Fruit fly (Drosophila melanogaster) whole organism, embryonic: ENCODE data around the gene CG17982.

Experiments used
- ATbp ChIP-seq: fragments of 200-800 bp; sonication (Bioruptor generic); optimal IDR thresholded peaks from 2 replicates; lab custom pipeline; 2017; ENCODE audit warnings: missing biosample characterization, mild to moderate bottlenecking, missing genetic modification characterization, missing genetic modification reagents
- Antp ChIP-seq: fragments of 200-800 bp; sonication (Bioruptor generic); optimal IDR thresholded peaks from 3 replicates; lab custom pipeline; 2016; ENCODE audit warnings: missing biosample characterization, missing genetic modification characterization
- Atf-2 ChIP-seq: fragments of 200-800 bp; sonication (Bioruptor generic); optimal IDR thresholded peaks from 2 replicates; lab custom pipeline; 2016; ENCODE audit warnings: missing biosample characterization, missing genetic modification characterization
- Atf3 ChIP-seq: fragments of 200-800 bp; sonication (Bioruptor generic); optimal IDR thresholded peaks from 3 replicates; lab custom pipeline; 2016; ENCODE audit warnings: missing biosample characterization, missing genetic modification characterization
- Atf6 ChIP-seq: fragments of 200-800 bp; sonication (Bioruptor generic); IDR thresholded peaks from 2 replicates; pipeline ENCODE4 v1.3.6; 2022; ENCODE audit warnings: missing biosample characterization, missing genetic modification characterization
- Awh ChIP-seq: fragments of 200-800 bp; sonication (Bioruptor generic); IDR thresholded peaks from 2 replicates; pipeline ENCODE4, ENCODE4 v1.3.6; 2022; ENCODE audit warnings: missing biosample characterization, missing genetic modification characterization
- CG10366 ChIP-seq: fragments of 200-800 bp; sonication (Bioruptor generic); IDR thresholded peaks from 2 replicates; pipeline ENCODE4 v1.3.6; 2022; ENCODE audit warnings: missing biosample characterization, missing genetic modification characterization
- CG12104 ChIP-seq: fragments of 200-800 bp; sonication (Bioruptor generic); optimal IDR thresholded peaks from 3 replicates; lab custom pipeline; 2016; ENCODE audit warnings: missing biosample characterization, missing genetic modification characterization
- CG15073 ChIP-seq: fragments of 200-800 bp; sonication (Bioruptor generic); optimal IDR thresholded peaks from 2 replicates; lab custom pipeline; 2016; ENCODE audit warnings: missing biosample characterization, missing genetic modification characterization
- CG16863 ChIP-seq: fragments of 200-800 bp; sonication (Bioruptor generic); optimal IDR thresholded peaks from 3 replicates; lab custom pipeline; 2016; ENCODE audit warnings: missing biosample characterization, missing genetic modification characterization
- CG17328 ChIP-seq: fragments of 200-800 bp; sonication (Bioruptor generic); IDR thresholded peaks from 2 replicates; pipeline ENCODE4 v1.3.6; 2022; ENCODE audit warnings: missing biosample characterization, missing genetic modification characterization
- CG2199 ChIP-seq: fragments of 200-800 bp; sonication (Bioruptor generic); IDR thresholded peaks from 3 replicates; pipeline ENCODE4 v1.3.6; 2022; ENCODE audit warnings: missing biosample characterization, missing genetic modification characterization
- CG2202 ChIP-seq: fragments of 200-800 bp; sonication (Bioruptor generic); optimal IDR thresholded peaks from 2 replicates; lab custom pipeline; 2018; ENCODE audit warnings: missing biosample characterization, mild to moderate bottlenecking, missing genetic modification characterization
- CG32767 ChIP-seq: fragments of 200-800 bp; sonication (Bioruptor generic); IDR thresholded peaks from 2 replicates; pipeline ENCODE4 v1.3.6; 2022; ENCODE audit warnings: missing biosample characterization, missing genetic modification characterization
- CG3281 ChIP-seq: fragments of 200-800 bp; sonication (Bioruptor generic); optimal IDR thresholded peaks from 3 replicates; lab custom pipeline; 2017; ENCODE audit warnings: missing biosample characterization, mild to moderate bottlenecking, missing genetic modification characterization
- CG3407 ChIP-seq: fragments of 200-800 bp; sonication (Bioruptor generic); optimal IDR thresholded peaks from 2 replicates; lab custom pipeline; 2018; ENCODE audit warnings: missing biosample characterization, mild to moderate bottlenecking, missing genetic modification characterization
- CG7839 ChIP-seq: fragments of 200-800 bp; sonication (Bioruptor generic); optimal IDR thresholded peaks from 3 replicates; lab custom pipeline; 2018; ENCODE audit warnings: missing biosample characterization, mild to moderate bottlenecking, missing genetic modification characterization, moderate library complexity
- D ChIP-seq, 2 experiments: fragments of 200-800 bp in 1 of 2; fragments of >200 bp in 1 of 2; sonication (Bioruptor generic) in 1 of 2; optimal IDR thresholded peaks; 2 replicates in 1 of 2; 3 replicates in 1 of 2; lab custom pipeline; 2017; ENCODE audit warnings: mild to moderate bottlenecking in 1 of 2, missing biosample characterization in 1 of 2, missing genetic modification characterization in 1 of 2, missing genetic modification reagents in 1 of 2
- Dfd ChIP-seq, 2 experiments: fragments of >200 bp; optimal IDR thresholded peaks; 2 replicates each; lab custom pipeline; 2017; ENCODE audit warnings: missing biosample characterization in 2 of 2, missing genetic modification characterization in 2 of 2
- Dip2 ChIP-seq: fragments of 200-800 bp; sonication (Bioruptor generic); IDR thresholded peaks from 2 replicates; pipeline ENCODE4 v1.3.6; 2022; ENCODE audit warnings: missing biosample characterization, missing genetic modification characterization
- Dip3 ChIP-seq: fragments of 200-800 bp; sonication (Bioruptor generic); optimal IDR thresholded peaks from 3 replicates; lab custom pipeline; 2016; ENCODE audit warnings: missing biosample characterization, missing genetic modification characterization
- Gsc ChIP-seq: fragments of 200-800 bp; sonication (Bioruptor generic); IDR thresholded peaks from 2 replicates; pipeline ENCODE4 v1.3.6; 2022; ENCODE audit warnings: missing biosample characterization, missing genetic modification characterization
- HLH54F ChIP-seq: fragments of 200-800 bp; sonication (Bioruptor generic); optimal IDR thresholded peaks from 3 replicates; lab custom pipeline; 2016; ENCODE audit warnings: missing biosample characterization, missing genetic modification characterization
- HmgZ ChIP-seq: fragments of 200-800 bp; sonication (Bioruptor generic); optimal IDR thresholded peaks from 2 replicates; lab custom pipeline; 2018; ENCODE audit warnings: missing biosample characterization, mild to moderate bottlenecking, missing genetic modification characterization
- Max ChIP-seq: fragments of 200-800 bp; sonication (Bioruptor generic); optimal IDR thresholded peaks from 2 replicates; lab custom pipeline; 2016; ENCODE audit warnings: missing biosample characterization, mild to moderate bottlenecking, missing genetic modification characterization
- Mes4 ChIP-seq: fragments of 200-800 bp; sonication (Bioruptor generic); optimal IDR thresholded peaks from 2 replicates; lab custom pipeline; 2016; ENCODE audit warnings: missing biosample characterization, missing genetic modification characterization
- Oli ChIP-seq: fragments of 200-800 bp; sonication (Bioruptor generic); optimal IDR thresholded peaks from 2 replicates; lab custom pipeline; 2018; ENCODE audit warnings: missing biosample characterization, mild to moderate bottlenecking, missing genetic modification characterization, moderate library complexity
- Opbp ChIP-seq: fragments of 200-800 bp; sonication (Bioruptor generic); IDR thresholded peaks from 3 replicates; pipeline ENCODE4 v1.3.6; 2022; ENCODE audit warnings: missing biosample characterization, missing genetic modification characterization; ENCODE audit not compliant: partially characterized antibody
- Ptx1 ChIP-seq: fragments of 200-800 bp; sonication (Bioruptor generic); IDR thresholded peaks from 2 replicates; pipeline ENCODE4 v1.3.6; 2022; ENCODE audit warnings: missing biosample characterization, missing genetic modification characterization
- ap ChIP-seq: fragments of 200-800 bp; sonication (Bioruptor generic); IDR thresholded peaks from 2 replicates; pipeline ENCODE4 v1.3.6; 2022; ENCODE audit warnings: missing biosample characterization, missing genetic modification characterization
- chinmo ChIP-seq: fragments of 200-800 bp; sonication (Bioruptor generic); IDR thresholded peaks from 4 replicates; pipeline ENCODE4 v1.3.6; 2022; ENCODE audit warnings: missing biosample characterization, missing genetic modification characterization; ENCODE audit not compliant: partially characterized antibody
- crc ChIP-seq: fragments of 200-800 bp; sonication (Bioruptor generic); optimal IDR thresholded peaks from 2 replicates; lab custom pipeline; 2016; ENCODE audit warnings: missing biosample characterization, missing genetic modification characterization
- dan ChIP-seq: fragments of 200-800 bp; sonication (Bioruptor generic); IDR thresholded peaks from 2 replicates; pipeline ENCODE4 v1.3.6; 2022; ENCODE audit warnings: missing biosample characterization, missing genetic modification characterization
- danr ChIP-seq: fragments of 200-800 bp; sonication (Bioruptor generic); IDR thresholded peaks from 2 replicates; pipeline ENCODE4 v1.3.6; 2022; ENCODE audit warnings: missing biosample characterization, missing genetic modification characterization
- dm ChIP-seq: fragments of 200-800 bp; sonication (Bioruptor generic); optimal IDR thresholded peaks from 3 replicates; lab custom pipeline; 2016; ENCODE audit warnings: missing biosample characterization, missing genetic modification characterization
- exex ChIP-seq: fragments of 200-800 bp; sonication (Bioruptor generic); optimal IDR thresholded peaks from 4 replicates; lab custom pipeline; 2018; ENCODE audit warnings: missing biosample characterization, mild to moderate bottlenecking, missing genetic modification characterization, moderate library complexity
- fd64A ChIP-seq: fragments of 200-800 bp; sonication (Bioruptor generic); optimal IDR thresholded peaks from 3 replicates; lab custom pipeline; 2018; ENCODE audit warnings: missing biosample characterization, mild to moderate bottlenecking, missing genetic modification characterization
- gcm2 ChIP-seq: fragments of 200-800 bp; sonication (Bioruptor generic); optimal IDR thresholded peaks from 2 replicates; lab custom pipeline; 2016; ENCODE audit warnings: missing biosample characterization, missing genetic modification characterization
- hkb ChIP-seq, 2 experiments: fragments of 200-800 bp in 1 of 2; fragments of >200 bp in 1 of 2; sonication (Bioruptor generic) in 1 of 2; IDR thresholded peaks in 1 of 2; optimal IDR thresholded peaks in 1 of 2; 2 replicates each; pipeline versions ENCODE4 v1.3.6 to Lab custom; 2017 to 2022; ENCODE audit warnings: missing biosample characterization in 1 of 2, missing genetic modification characterization in 1 of 2
- kni ChIP-seq: fragments of 200-800 bp; sonication (Bioruptor generic); optimal IDR thresholded peaks from 3 replicates; lab custom pipeline; 2017; ENCODE audit warnings: mild to moderate bottlenecking, missing biosample characterization, missing genetic modification reagents, missing genetic modification characterization
- p53 ChIP-seq: fragments of 200-800 bp; sonication (Bioruptor generic); optimal IDR thresholded peaks from 2 replicates; lab custom pipeline; 2016; ENCODE audit warnings: missing biosample characterization, missing genetic modification characterization
- peb ChIP-seq: fragments of 200-800 bp; sonication (Bioruptor generic); IDR thresholded peaks from 2 replicates; pipeline ENCODE4 v1.3.6; 2022; ENCODE audit warnings: missing biosample characterization, missing genetic modification characterization
- pita ChIP-seq: fragments of 200-800 bp; sonication (Bioruptor generic); optimal IDR thresholded peaks from 2 replicates; lab custom pipeline; 2017; ENCODE audit warnings: missing biosample characterization, mild to moderate bottlenecking, missing genetic modification characterization
- sr ChIP-seq: fragments of 200-800 bp; sonication (Bioruptor generic); IDR thresholded peaks from 3 replicates; pipeline ENCODE4 v1.3.6; 2022; ENCODE audit warnings: missing biosample characterization, missing genetic modification characterization
- ssp ChIP-seq: fragments of 200-800 bp; sonication (Bioruptor generic); IDR thresholded peaks from 2 replicates; pipeline ENCODE4 v1.3.6; 2022; ENCODE audit warnings: missing biosample characterization, missing genetic modification characterization
- tio ChIP-seq: fragments of 200-800 bp; sonication (Bioruptor generic); optimal IDR thresholded peaks from 2 replicates; lab custom pipeline; 2017; ENCODE audit warnings: missing biosample characterization, missing genetic modification characterization, inconsistent platforms
- tna ChIP-seq: fragments of 200-800 bp; sonication (Bioruptor generic); IDR thresholded peaks from 2 replicates; pipeline ENCODE4 v1.3.6; 2022; ENCODE audit warnings: missing biosample characterization, missing genetic modification characterization; ENCODE audit not compliant: partially characterized antibody
- ttk ChIP-seq: fragments of 200-800 bp; sonication (Bioruptor generic); IDR thresholded peaks from 2 replicates; pipeline ENCODE4 v2.1.2; 2022; ENCODE audit warnings: missing biosample characterization, missing genetic modification characterization
- unpg ChIP-seq: fragments of 200-800 bp; sonication (Bioruptor generic); optimal IDR thresholded peaks from 3 replicates; lab custom pipeline; 2018; ENCODE audit warnings: missing biosample characterization, mild to moderate bottlenecking, missing genetic modification characterization, moderate library complexity
- vvl ChIP-seq: fragments of 200-800 bp; sonication (Bioruptor generic); IDR thresholded peaks from 2 replicates; pipeline ENCODE4 v1.3.6; 2022; ENCODE audit warnings: missing biosample characterization, missing genetic modification characterization
- zen2 ChIP-seq: fragments of 200-800 bp; sonication (Bioruptor generic); IDR thresholded peaks from 3 replicates; pipeline ENCODE4 v1.3.6; 2022; ENCODE audit warnings: missing biosample characterization, missing genetic modification characterization; ENCODE audit not compliant: partially characterized antibody

Gene CG17982

DNA sequence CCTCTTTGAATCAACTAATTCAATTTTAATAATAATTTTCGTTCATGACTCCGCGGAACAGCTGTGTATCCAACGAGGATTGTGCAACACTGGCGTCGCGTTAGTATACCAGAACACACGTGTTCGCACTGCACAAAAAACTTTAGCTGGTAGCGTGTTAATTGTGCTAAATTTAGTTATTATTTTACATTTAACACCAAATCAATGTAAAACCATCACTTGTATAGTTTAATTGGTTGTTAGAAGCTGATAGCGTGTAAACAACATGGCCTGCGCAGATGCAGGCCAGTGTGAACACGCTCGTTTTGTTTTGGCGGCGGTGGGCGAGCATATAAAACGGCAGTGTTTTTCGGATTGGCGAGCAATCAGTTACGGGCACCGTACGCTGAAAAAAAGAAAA, 13.7 kb upstream of the CG17982 start, which contains the start of the genes Traf6 and GIIIspla2 (continued):
- TF ChIP-seq CG32767 (GFP tag; lab: Robert Waterston, UW), result peak; percentile 84
- no peak for TF ChIP-seq D (optimal IDR thresholded peaks at IDR 0.05; lab: Kevin White, UChicago)
- TF ChIP-seq D (GFP tag; optimal IDR thresholded peaks at IDR 0.05; lab: Kevin White, UChicago), result peak; percentile 51
- no peak for TF ChIP-seq sr
- peak; percentile 40 for TF ChIP-seq p53
- peak; percentile 80 for TF ChIP-seq Ptx1 (GFP tag; lab: Robert Waterston, UW)
- peak; percentile 37; the same call in 1 of the 2 replicates for TF ChIP-seq Gsc (GFP tag; lab: Robert Waterston, UW)
- TF ChIP-seq CG16863 (GFP tag; lab: Kevin White, UChicago), result peak; percentile 43
- no peak for TF ChIP-seq CG2202 (tag; lab: Kevin White, UChicago)
- peak; percentile 33 for TF ChIP-seq fd64A (GFP tag; lab: Kevin White, UChicago)
- peak; percentile 68; the same call in 1 of the 3 replicates for TF ChIP-seq CG2199 (GFP tag; lab: Robert Waterston, UW)
- TF ChIP-seq CG17328 (GFP tag; lab: Robert Waterston, UW), result peak; percentile 72
- TF ChIP-seq kni, result peak; percentile 41
- TF ChIP-seq tna, result no peak
- peak; percentile 73 for TF ChIP-seq Atf6 (GFP tag; lab: Robert Waterston, UW)
- TF ChIP-seq Atf3 (GFP tag; lab: Kevin White, UChicago), result peak; percentile 60
- TF ChIP-seq chinmo (GFP tag; lab: Robert Waterston, UW), result no peak
- TF ChIP-seq dan (GFP tag; lab: Robert Waterston, UW), result no peak
- peak; percentile 10 for TF ChIP-seq Antp (GFP tag; lab: Kevin White, UChicago)
- TF ChIP-seq crc, result peak; percentile 23
- TF ChIP-seq CG3407, result peak; percentile 48
- no peak for TF ChIP-seq gcm2
- no peak for TF ChIP-seq exex
- peak; percentile 67 for TF ChIP-seq Max (GFP tag; lab: Kevin White, UChicago)
- 0 out of 3 replicates have a peak, but pooled peaks have one; percentile 10 for TF ChIP-seq Opbp (GFP tag; lab: Robert Waterston, UW)
- peak; percentile 31 for TF ChIP-seq Mes4 (GFP tag; lab: Kevin White, UChicago)
- TF ChIP-seq tio (GFP tag; lab: Kevin White, UChicago), result no peak
- peak; percentile 77 for TF ChIP-seq dm (GFP tag; lab: Kevin White, UChicago)
- peak; percentile 17 for TF ChIP-seq ATbp (GFP tag; lab: Kevin White, UChicago)
- TF ChIP-seq unpg (GFP tag; lab: Kevin White, UChicago), result no peak
- peak; percentile 60 for TF ChIP-seq CG12104 (GFP tag; lab: Kevin White, UChicago)
- no peak for TF ChIP-seq hkb (optimal IDR thresholded peaks at IDR 0.05; lab: Kevin White, UChicago)
- TF ChIP-seq hkb (GFP tag; IDR thresholded peaks at IDR 0.05; lab: Robert Waterston, UW), result peak; percentile 71
- TF ChIP-seq peb (GFP tag; lab: Robert Waterston, UW), result peak; percentile 45; the same call in 1 of the 2 replicates
- TF ChIP-seq Dip2 (GFP tag; lab: Robert Waterston, UW), result no peak
- TF ChIP-seq ap (GFP tag; lab: Robert Waterston, UW), result peak; percentile 52
- no peak for TF ChIP-seq Awh (GFP tag; lab: Robert Waterston, UW)
- peak; percentile 90 for TF ChIP-seq ssp (GFP tag; lab: Robert Waterston, UW)
- TF ChIP-seq ttk (GFP tag; lab: Robert Waterston, UW), result peak; percentile 61
- peak; percentile 74 for TF ChIP-seq CG3281 (GFP tag; lab: Kevin White, UChicago)
- TF ChIP-seq Dip3 (GFP tag; lab: Kevin White, UChicago), result peak; percentile 77
- no peak for TF ChIP-seq Dfd (GFP tag; optimal IDR thresholded peaks at IDR 0.05; lab: Kevin White, UChicago)
- TF ChIP-seq Oli (tag; lab: Kevin White, UChicago), result peak; percentile 70
- TF ChIP-seq CG7839 (tag; lab: Kevin White, UChicago), result peak; percentile 71
- peak; percentile 76 for TF ChIP-seq CG10366 (GFP tag; lab: Robert Waterston, UW)
- peak; percentile 78 for TF ChIP-seq HLH54F
- peak; percentile 81 for TF ChIP-seq HmgZ (tag; lab: Kevin White, UChicago)
- no peak for TF ChIP-seq pita (GFP tag; lab: Kevin White, UChicago)
- peak; percentile 82 for TF ChIP-seq vvl (GFP tag; lab: Robert Waterston, UW)
- TF ChIP-seq CG15073 (GFP tag; lab: Kevin White, UChicago), result no peak
- TF ChIP-seq danr (GFP tag; lab: Robert Waterston, UW), result no peak
- peak; percentile 23 for TF ChIP-seq Atf-2
- TF ChIP-seq zen2, result no peak
